Worm (Caenorhabditis elegans) whole organism, L4 larva: ENCODE measurements around the gene C47E8.4.
A peak's percentile ranks its signal among the peaks of the same experiment; 100 is the strongest.

ENCODE experiments used
- F10B5.3 ChIP-seq: sonication (generic microtip); optimal IDR thresholded peaks from 2 replicates; lab custom pipeline; 2016; ENCODE audit warnings: mild to moderate bottlenecking, missing genetic modification characterization, missing compliant biosample characterization
- F26F4.8 ChIP-seq: fragments of 200-800 bp; sonication (Bioruptor generic); conservative IDR thresholded peaks from 2 replicates; pipeline ENCODE4 v1.3.6; 2022; ENCODE audit warnings: missing genetic modification characterization, missing compliant biosample characterization
- F49E8.2 ChIP-seq: sonication (generic microtip); optimal IDR thresholded peaks from 2 replicates; lab custom pipeline; 2016; ENCODE audit warnings: missing compliant biosample characterization, mild to moderate bottlenecking, missing genetic modification characterization, borderline replicate concordance
- R02D3.7 ChIP-seq: fragments of 150-350 bp; sonication (generic microtip); optimal IDR thresholded peaks from 3 replicates; lab custom pipeline; 2014; ENCODE audit warnings: missing biosample characterization, missing genetic modification characterization
- T26A8.4 ChIP-seq: fragments of 200-800 bp; sonication (Bioruptor generic); IDR thresholded peaks from 2 replicates; pipeline ENCODE4 v1.3.6; 2022; ENCODE audit warnings: missing genetic modification characterization, missing compliant biosample characterization
- Y48G9A.11 ChIP-seq: fragments of 200-800 bp; sonication (Bioruptor generic); IDR thresholded peaks from 2 replicates; pipeline ENCODE4 v1.3.6; 2022; ENCODE audit warnings: missing genetic modification reagents, missing genetic modification characterization, missing compliant biosample characterization
- Y5F2A.4 ChIP-seq: fragments of 200-800 bp; sonication (Bioruptor generic); optimal IDR thresholded peaks from 2 replicates; lab custom pipeline; 2018; ENCODE audit warnings: mild to moderate bottlenecking, missing genetic modification characterization, missing compliant biosample characterization
- Y75B8A.6 ChIP-seq: fragments of 200-800 bp; sonication (Bioruptor generic); IDR thresholded peaks from 2 replicates; pipeline ENCODE4 v1.3.6; 2022; ENCODE audit warnings: missing genetic modification reagents, missing genetic modification characterization, missing compliant biosample characterization
- ZK337.2 ChIP-seq: fragments of 200-800 bp; sonication (Bioruptor generic); IDR thresholded peaks from 2 replicates; pipeline ENCODE4 v1.3.6; 2022; ENCODE audit warnings: missing genetic modification reagents, missing genetic modification characterization, missing compliant biosample characterization
- aly-2 ChIP-seq: sonication (generic microtip); optimal IDR thresholded peaks from 2 replicates; lab custom pipeline; 2018; ENCODE audit warnings: missing biosample characterization, missing genetic modification characterization
- ama-1 ChIP-seq: fragments of 150-350 bp; optimal IDR thresholded peaks from 2 replicates; lab custom pipeline; 2014; ENCODE audit warnings: inconsistent platforms, mixed read lengths
- ceh-44 ChIP-seq: fragments of 200-800 bp; sonication (Bioruptor generic); IDR thresholded peaks from 2 replicates; pipeline ENCODE4 v1.3.6; 2022; ENCODE audit warnings: missing genetic modification reagents, missing genetic modification characterization, missing compliant biosample characterization
- ctbp-1 ChIP-seq: fragments of 200-800 bp; sonication (Bioruptor generic); IDR thresholded peaks from 2 replicates; pipeline ENCODE4 v1.3.6; 2022; ENCODE audit warnings: missing genetic modification reagents, missing genetic modification characterization, missing compliant biosample characterization
- daf-12 ChIP-seq: fragments of 150-350 bp; optimal IDR thresholded peaks from 2 replicates; lab custom pipeline; 2014; ENCODE audit warnings: missing biosample characterization, missing genetic modification reagents, missing genetic modification characterization
- daf-16 ChIP-seq, 3 experiments: sonication (generic microtip); optimal IDR thresholded peaks; 2 replicates each; lab custom pipeline; 2016 to 2017; ENCODE audit warnings: missing genetic modification characterization in 3 of 3, missing genetic modification reagents in 3 of 3, mild to moderate bottlenecking in 2 of 3, missing compliant biosample characterization in 2 of 3, missing biosample characterization in 1 of 3, moderate library complexity in 1 of 3
- dmd-6 ChIP-seq: fragments of 200-800 bp; sonication (Bioruptor generic); IDR thresholded peaks from 2 replicates; pipeline ENCODE4 v1.3.6; 2022; ENCODE audit warnings: missing genetic modification reagents, missing genetic modification characterization, missing compliant biosample characterization
- dve-1 ChIP-seq: sonication (generic microtip); optimal IDR thresholded peaks from 2 replicates; lab custom pipeline; 2017; ENCODE audit warnings: antibody characterized with exemption, mild to moderate bottlenecking, missing genetic modification characterization, missing compliant biosample characterization; ENCODE audit not compliant: insufficient read depth
- fos-1 ChIP-seq: fragments of 150-350 bp; optimal IDR thresholded peaks from 2 replicates; lab custom pipeline; 2014; ENCODE audit warnings: missing biosample characterization, missing genetic modification characterization
- hlh-30 ChIP-seq: sonication (generic microtip); optimal IDR thresholded peaks from 2 replicates; lab custom pipeline; 2017; ENCODE audit warnings: antibody characterized with exemption, mild to moderate bottlenecking, missing genetic modification characterization, missing compliant biosample characterization; ENCODE audit not compliant: insufficient read depth
- hmg-1.1 ChIP-seq: fragments of 200-800 bp; sonication (Bioruptor generic); IDR thresholded peaks from 2 replicates; pipeline ENCODE4 v1.3.6; 2022; ENCODE audit warnings: missing genetic modification reagents, missing genetic modification characterization, missing compliant biosample characterization
- jun-1 ChIP-seq: fragments of 150-350 bp; optimal IDR thresholded peaks from 2 replicates; lab custom pipeline; 2014; ENCODE audit warnings: missing biosample characterization, missing genetic modification reagents, missing genetic modification characterization
- lim-7 ChIP-seq: fragments of 200-800 bp; sonication (Bioruptor generic); IDR thresholded peaks from 2 replicates; pipeline ENCODE4 v1.3.6; 2022; ENCODE audit warnings: missing genetic modification characterization, missing compliant biosample characterization
- lir-3 ChIP-seq: sonication (generic microtip); optimal IDR thresholded peaks from 2 replicates; lab custom pipeline; 2016; ENCODE audit warnings: mild to moderate bottlenecking, missing genetic modification characterization, missing compliant biosample characterization
- lsy-2 ChIP-seq, 2 experiments: fragments of 150-350 bp in 1 of 2; sonication (generic microtip) in 1 of 2; optimal IDR thresholded peaks; 2 replicates each; lab custom pipeline; 2014 to 2017; ENCODE audit warnings: missing biosample characterization in 2 of 2, missing genetic modification characterization in 2 of 2
- madf-9 ChIP-seq: fragments of 200-800 bp; sonication (Bioruptor generic); conservative IDR thresholded peaks from 2 replicates; pipeline ENCODE4 v1.3.6; 2022; ENCODE audit warnings: missing genetic modification reagents, missing genetic modification characterization, missing compliant biosample characterization
- mep-1 ChIP-seq: fragments of 150-350 bp; sonication (generic microtip); optimal IDR thresholded peaks from 3 replicates; lab custom pipeline; 2014; ENCODE audit warnings: missing biosample characterization, missing genetic modification characterization
- mes-2 ChIP-seq: sonication (generic microtip); optimal IDR thresholded peaks from 2 replicates; lab custom pipeline; 2016; ENCODE audit warnings: missing genotype, mild to moderate bottlenecking, missing genetic modification characterization, missing compliant biosample characterization; ENCODE audit not compliant: poor library complexity, severe bottlenecking
- nhr-11 ChIP-seq: fragments of 150-350 bp; optimal IDR thresholded peaks from 2 replicates; lab custom pipeline; 2014; ENCODE audit warnings: missing biosample characterization, missing genetic modification characterization
- nhr-41 ChIP-seq: fragments of 200-800 bp; sonication (Bioruptor generic); IDR thresholded peaks from 2 replicates; pipeline ENCODE4 v1.3.6; 2022; ENCODE audit warnings: missing genetic modification reagents, missing genetic modification characterization, missing compliant biosample characterization
- nhr-42 ChIP-seq: fragments of 200-800 bp; sonication (Bioruptor generic); IDR thresholded peaks from 2 replicates; pipeline ENCODE4 v1.3.6; 2022; ENCODE audit warnings: missing genetic modification characterization, missing compliant biosample characterization
- nhr-6 ChIP-seq: fragments of 150-350 bp; optimal IDR thresholded peaks from 2 replicates; lab custom pipeline; 2014; ENCODE audit warnings: missing biosample characterization, missing genetic modification characterization
- nhr-76 ChIP-seq: fragments of 150-350 bp; optimal IDR thresholded peaks from 2 replicates; lab custom pipeline; 2014; ENCODE audit warnings: missing biosample characterization, missing genetic modification characterization
- pha-4 ChIP-seq, 2 experiments: fragments of 150-350 bp in 1 of 2; fragments of 200-800 bp in 1 of 2; sonication (Bioruptor generic) in 1 of 2; IDR thresholded peaks in 1 of 2; optimal IDR thresholded peaks in 1 of 2; 2 replicates each; pipeline versions ENCODE4 v1.3.6 to Lab custom; 2014 to 2022; ENCODE audit warnings: missing genetic modification characterization in 2 of 2, missing genetic modification reagents in 2 of 2, missing biosample characterization in 1 of 2, missing compliant biosample characterization in 1 of 2
- rbr-2 ChIP-seq: sonication (generic microtip); optimal IDR thresholded peaks from 2 replicates; lab custom pipeline; 2016; ENCODE audit warnings: missing genotype, missing genetic modification characterization, missing compliant biosample characterization
- saeg-2 ChIP-seq: fragments of 200-800 bp; sonication (Bioruptor generic); IDR thresholded peaks from 2 replicates; pipeline ENCODE4 v1.3.6; 2022; ENCODE audit warnings: missing genetic modification reagents, missing genetic modification characterization, missing compliant biosample characterization
- set-16 ChIP-seq: fragments of 200-800 bp; sonication (Bioruptor generic); IDR thresholded peaks from 2 replicates; pipeline ENCODE4 v1.3.6; 2022; ENCODE audit warnings: missing genetic modification reagents, missing genetic modification characterization, missing compliant biosample characterization
- snpc-1.2 ChIP-seq: fragments of 200-800 bp; sonication (Bioruptor generic); IDR thresholded peaks from 2 replicates; pipeline ENCODE4 v1.3.6; 2022; ENCODE audit warnings: missing genetic modification reagents, missing genetic modification characterization, missing compliant biosample characterization
- unc-130 ChIP-seq: sonication (generic microtip); optimal IDR thresholded peaks from 2 replicates; lab custom pipeline; 2016; ENCODE audit warnings: missing genetic modification reagents, missing genetic modification characterization, missing compliant biosample characterization
- unc-62 ChIP-seq, 3 experiments: fragments of 150-350 bp in 1 of 3; sonication (generic microtip); optimal IDR thresholded peaks in 2 of 3; peaks in 1 of 3; 1 replicate in 1 of 3; 2 replicates in 2 of 3; lab custom pipeline; 2014 to 2017; ENCODE audit warnings: missing biosample characterization in 3 of 3, missing genetic modification characterization in 3 of 3, missing genetic modification reagents in 3 of 3, missing genotype in 1 of 3
- zag-1 ChIP-seq: fragments of 150-350 bp; optimal IDR thresholded peaks from 2 replicates; lab custom pipeline; 2014; ENCODE audit warnings: missing biosample characterization, missing genetic modification characterization
- zfp-2 ChIP-seq: sonication (generic microtip); optimal IDR thresholded peaks from 2 replicates; lab custom pipeline; 2016; ENCODE audit warnings: mild to moderate bottlenecking, missing genetic modification characterization, missing compliant biosample characterization
- zfp-3 ChIP-seq: fragments of 200-800 bp; sonication (Bioruptor generic); conservative IDR thresholded peaks from 2 replicates; pipeline ENCODE4 v1.3.6; 2022; ENCODE audit warnings: missing genetic modification reagents, missing genetic modification characterization, missing compliant biosample characterization
- zip-11 ChIP-seq: fragments of 200-800 bp; sonication (Bioruptor generic); IDR thresholded peaks from 2 replicates; pipeline ENCODE4 v1.3.6; 2022; ENCODE audit warnings: missing genetic modification characterization, missing compliant biosample characterization

C47E8.4 gene

DNA sequence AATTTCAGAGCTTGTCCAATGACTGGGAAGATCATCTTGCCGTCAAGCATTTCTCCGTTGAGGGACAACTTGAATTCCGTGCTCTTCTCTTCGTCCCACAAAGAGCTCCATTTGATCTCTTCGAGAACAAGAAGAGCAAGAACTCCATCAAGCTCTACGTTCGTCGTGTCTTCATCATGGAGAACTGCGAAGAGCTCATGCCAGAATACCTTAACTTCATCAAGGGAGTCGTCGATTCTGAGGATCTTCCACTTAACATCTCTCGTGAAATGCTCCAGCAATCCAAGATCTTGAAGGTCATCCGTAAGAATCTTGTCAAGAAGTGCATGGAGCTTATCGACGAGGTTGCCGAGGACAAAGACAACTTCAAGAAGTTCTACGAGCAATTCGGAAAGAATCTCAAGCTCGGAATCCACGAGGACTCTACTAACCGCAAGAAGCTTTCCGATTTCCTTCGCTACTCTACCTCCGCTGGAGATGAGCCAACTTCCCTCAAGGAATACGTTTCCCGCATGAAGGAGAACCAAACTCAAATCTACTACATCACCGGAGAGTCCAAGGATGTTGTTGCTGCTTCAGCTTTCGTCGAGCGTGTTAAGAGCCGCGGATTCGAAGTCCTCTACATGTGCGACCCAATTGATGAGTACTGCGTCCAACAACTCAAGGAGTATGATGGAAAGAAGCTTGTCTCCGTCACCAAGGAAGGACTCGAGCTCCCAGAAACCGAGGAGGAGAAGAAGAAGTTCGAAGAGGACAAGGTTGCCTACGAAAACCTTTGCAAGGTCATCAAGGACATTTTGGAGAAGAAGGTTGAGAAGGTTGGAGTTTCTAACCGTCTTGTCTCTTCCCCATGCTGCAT is 2.0 kb upstream of the C47E8.4 start (continued):
- peak; percentile 24 for TF ChIP-seq dve-1 (tag; lab: Kevin White, UChicago)
- no peak for TF ChIP-seq fos-1 (tag; lab: Kevin White, UChicago)
- 0 out of 2 replicates have a peak, but pooled peaks have one; percentile 4 for TF ChIP-seq nhr-42 (GFP tag; lab: Robert Waterston, UW)
- TF ChIP-seq F10B5.3 (tag; lab: Kevin White, UChicago): no peak
- no peak for TF ChIP-seq hmg-1.1 (GFP tag; lab: Robert Waterston, UW)
- TF ChIP-seq jun-1: no peak
- TF ChIP-seq nhr-11 (tag; lab: Kevin White, UChicago): no peak
- TF ChIP-seq lir-3 (tag; lab: Kevin White, UChicago): no peak
- TF ChIP-seq unc-130 (GFP tag; lab: Kevin White, UChicago): no peak
- TF ChIP-seq daf-12 (tag; lab: Kevin White, UChicago): no peak
- TF ChIP-seq ZK337.2: no peak
- 0 out of 2 replicates have a peak, but pooled peaks have one; percentile 18 for TF ChIP-seq zfp-3 (GFP tag; lab: Robert Waterston, UW)
- TF ChIP-seq nhr-6 (tag; lab: Kevin White, UChicago): no peak
- TF ChIP-seq madf-9 (GFP tag; lab: Robert Waterston, UW): peak; percentile 15; the same call in 1 of the 2 replicates
- no peak for TF ChIP-seq T26A8.4 (GFP tag; lab: Robert Waterston, UW)
- no peak for TF ChIP-seq R02D3.7 (tag; lab: Kevin White, UChicago)
- TF ChIP-seq ama-1 (lab: Kevin White, UChicago): peak; percentile 71
- TF ChIP-seq lim-7: peak; percentile 53
- no peak for TF ChIP-seq rbr-2 (tag; lab: Kevin White, UChicago)
- TF ChIP-seq nhr-76 (tag; lab: Kevin White, UChicago): no peak
- TF ChIP-seq Y5F2A.4 (GFP tag; lab: Kevin White, UChicago): no peak
- TF ChIP-seq dmd-6 (GFP tag; lab: Robert Waterston, UW): 0 out of 2 replicates have a peak, but pooled peaks have one; percentile 8
- TF ChIP-seq zfp-2 (tag; lab: Kevin White, UChicago): no peak
- TF ChIP-seq daf-16 (GFP tag; optimal IDR thresholded peaks at IDR 0.05; lab: Kevin White, UChicago): no peak
- TF ChIP-seq daf-16 (tag; optimal IDR thresholded peaks at IDR 0.05; lab: Kevin White, UChicago): peak; percentile 18
- no peak for TF ChIP-seq nhr-41 (GFP tag; lab: Robert Waterston, UW)

DNA sequence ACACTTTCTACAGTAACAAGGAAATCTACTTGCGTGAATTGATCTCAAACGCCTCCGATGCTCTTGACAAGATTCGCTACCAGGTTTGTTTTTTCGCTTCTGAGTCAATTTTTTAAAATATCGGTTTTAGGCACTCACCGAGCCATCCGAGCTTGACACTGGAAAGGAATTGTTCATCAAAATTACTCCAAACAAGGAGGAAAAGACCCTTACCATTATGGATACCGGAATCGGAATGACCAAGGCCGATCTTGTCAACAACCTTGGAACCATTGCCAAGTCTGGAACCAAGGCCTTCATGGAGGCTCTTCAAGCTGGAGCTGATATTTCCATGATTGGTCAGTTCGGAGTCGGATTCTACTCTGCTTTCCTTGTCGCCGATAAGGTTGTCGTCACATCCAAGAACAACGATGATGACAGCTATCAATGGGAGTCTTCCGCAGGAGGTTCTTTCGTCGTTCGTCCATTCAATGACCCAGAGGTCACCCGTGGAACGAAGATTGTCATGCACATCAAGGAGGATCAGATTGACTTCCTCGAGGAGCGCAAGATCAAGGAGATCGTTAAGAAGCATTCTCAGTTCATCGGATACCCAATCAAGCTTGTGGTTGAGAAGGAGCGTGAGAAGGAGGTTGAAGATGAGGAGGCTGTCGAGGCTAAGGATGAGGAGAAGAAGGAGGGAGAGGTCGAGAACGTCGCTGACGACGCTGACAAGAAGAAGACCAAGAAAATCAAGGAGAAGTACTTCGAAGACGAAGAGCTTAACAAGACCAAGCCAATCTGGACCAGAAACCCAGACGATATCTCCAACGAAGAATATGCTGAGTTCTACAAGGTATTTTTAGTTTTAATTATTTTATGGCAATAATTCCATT is 1.2 kb upstream of the C47E8.4 start:
- TF ChIP-seq ctbp-1 (GFP tag; lab: Robert Waterston, UW): no peak
- TF ChIP-seq zag-1: no peak
- no peak for TF ChIP-seq zip-11
- TF ChIP-seq set-16 (GFP tag; lab: Robert Waterston, UW): peak; percentile 21; the same call in 1 of the 2 replicates
- TF ChIP-seq zfp-3 (GFP tag; lab: Robert Waterston, UW): no peak
- no peak for TF ChIP-seq ceh-44
- no peak for TF ChIP-seq aly-2 (tag; lab: Kevin White, UChicago)
- no peak for TF ChIP-seq mes-2 (tag; lab: Kevin White, UChicago)
- no peak for TF ChIP-seq Y75B8A.6 (GFP tag; lab: Robert Waterston, UW)
- no peak for TF ChIP-seq madf-9 (GFP tag; lab: Robert Waterston, UW)
- TF ChIP-seq snpc-1.2 (GFP tag; lab: Robert Waterston, UW): peak; percentile 44; the same call in 1 of the 2 replicates
- TF ChIP-seq F49E8.2 (tag; lab: Kevin White, UChicago): no peak
- peak in 1 of 2 experiments; percentile 97 for TF ChIP-seq unc-62 (GFP tag; optimal IDR thresholded peaks at IDR 0.05 in 1 of 2; lab: Kevin White, UChicago)
- TF ChIP-seq unc-62 (tag; optimal IDR thresholded peaks at IDR 0.05; lab: Kevin White, UChicago): no peak
- TF ChIP-seq Y48G9A.11 (GFP tag; lab: Robert Waterston, UW): no peak
- no peak for TF ChIP-seq jun-1
- TF ChIP-seq lim-7: 0 out of 2 replicates have a peak, but pooled peaks have one; percentile 70
- TF ChIP-seq mep-1 (tag; lab: Kevin White, UChicago): peak; percentile 27
- no peak for TF ChIP-seq saeg-2 (GFP tag; lab: Robert Waterston, UW)
- no peak for TF ChIP-seq hlh-30 (tag; lab: Kevin White, UChicago)
- 0 out of 2 replicates have a peak, but pooled peaks have one; percentile 6 for TF ChIP-seq dmd-6 (GFP tag; lab: Robert Waterston, UW)
- TF ChIP-seq F26F4.8 (GFP tag; lab: Robert Waterston, UW): no peak
- peak in 1 of 2 experiments; percentile 9 for TF ChIP-seq lsy-2 (tag; optimal IDR thresholded peaks at IDR 0.05; lab: Kevin White, UChicago)
- TF ChIP-seq nhr-6 (tag; lab: Kevin White, UChicago): no peak
- peak; percentile 24; the same call in 1 of the 2 replicates for TF ChIP-seq pha-4 (GFP tag; IDR thresholded peaks at IDR 0.05; lab: Robert Waterston, UW)
- no peak for TF ChIP-seq pha-4 (tag; optimal IDR thresholded peaks at IDR 0.05; lab: Kevin White, UChicago)
